Fruit fly (Drosophila melanogaster) whole organism, adult: ENCODE results near the gene P5cr.

Experiments used
- CG11617 ChIP-seq: fragments of 200-800 bp; sonication (Bioruptor generic); optimal IDR thresholded peaks from 2 replicates; lab custom pipeline; 2017; ENCODE audit warnings: mild to moderate bottlenecking, missing biosample characterization, missing genetic modification reagents, missing genetic modification characterization
- CG12768 ChIP-seq: fragments of 200-800 bp; sonication (Bioruptor generic); optimal IDR thresholded peaks from 2 replicates; lab custom pipeline; 2017; ENCODE audit warnings: missing biosample characterization, missing genetic modification characterization, mild to moderate bottlenecking, moderate library complexity, missing genetic modification reagents
- CG14711 ChIP-seq: fragments of 200-800 bp; sonication (Bioruptor generic); optimal IDR thresholded peaks from 2 replicates; lab custom pipeline; 2018; ENCODE audit warnings: missing biosample characterization, mild to moderate bottlenecking, missing genetic modification characterization, moderate library complexity
- CG1620 ChIP-seq: fragments of 200-800 bp; sonication (Bioruptor generic); optimal IDR thresholded peaks from 2 replicates; lab custom pipeline; 2016; ENCODE audit warnings: missing biosample characterization, missing genetic modification characterization
- CG33017 ChIP-seq: fragments of 200-800 bp; sonication (Bioruptor generic); optimal IDR thresholded peaks from 2 replicates; lab custom pipeline; 2018; ENCODE audit warnings: missing biosample characterization, mild to moderate bottlenecking, missing genetic modification characterization, moderate library complexity
- CG5204 ChIP-seq: fragments of 200-800 bp; sonication (Bioruptor generic); optimal IDR thresholded peaks from 2 replicates; lab custom pipeline; 2016; ENCODE audit warnings: missing biosample characterization, missing genetic modification characterization
- CG7045 ChIP-seq: fragments of 200-800 bp; sonication (Bioruptor generic); optimal IDR thresholded peaks from 2 replicates; lab custom pipeline; 2017; ENCODE audit warnings: missing biosample characterization, mild to moderate bottlenecking, missing genetic modification characterization
- CG7101 ChIP-seq: fragments of 200-800 bp; sonication (Bioruptor generic); optimal IDR thresholded peaks from 2 replicates; lab custom pipeline; 2018; ENCODE audit warnings: missing biosample characterization, mild to moderate bottlenecking, missing genetic modification characterization, moderate library complexity
- Clk ChIP-seq: fragments of 200-800 bp; sonication (Bioruptor generic); optimal IDR thresholded peaks from 2 replicates; lab custom pipeline; 2017; ENCODE audit warnings: missing biosample characterization, missing genetic modification characterization
- Crg-1 ChIP-seq: fragments of 200-800 bp; sonication (Bioruptor generic); optimal IDR thresholded peaks from 2 replicates; lab custom pipeline; 2016; ENCODE audit warnings: missing biosample characterization, missing genetic modification characterization
- Hr96 ChIP-seq: fragments of 200-800 bp; sonication (Bioruptor generic); optimal IDR thresholded peaks from 2 replicates; lab custom pipeline; 2016; ENCODE audit warnings: missing biosample characterization, missing genetic modification characterization
- Mnt ChIP-seq: fragments of 200-800 bp; sonication (Bioruptor generic); optimal IDR thresholded peaks from 2 replicates; lab custom pipeline; 2016; ENCODE audit warnings: missing biosample characterization, mild to moderate bottlenecking, missing genetic modification characterization
- bab1 ChIP-seq: fragments of 200-800 bp; sonication (Bioruptor generic); optimal IDR thresholded peaks from 3 replicates; lab custom pipeline; 2019; ENCODE audit warnings: missing biosample characterization, mild to moderate bottlenecking, missing genetic modification characterization, moderate library complexity
- cic ChIP-seq: fragments of 200-800 bp; sonication (Bioruptor generic); optimal IDR thresholded peaks from 2 replicates; lab custom pipeline; 2017; ENCODE audit warnings: missing biosample characterization, mild to moderate bottlenecking, missing genetic modification characterization, moderate library complexity
- cnc ChIP-seq, 2 experiments: fragments of >200 bp; optimal IDR thresholded peaks; 2 replicates each; lab custom pipeline; 2017
- kay ChIP-seq: fragments of 200-800 bp; sonication (Bioruptor generic); peaks from one replicate; lab custom pipeline; 2016; ENCODE audit warnings: missing biosample characterization, missing genetic modification characterization, borderline replicate concordance
- ovo ChIP-seq: fragments of 200-800 bp; sonication (Bioruptor generic); optimal IDR thresholded peaks from 2 replicates; lab custom pipeline; 2016; ENCODE audit warnings: missing biosample characterization, missing genetic modification characterization
- pad ChIP-seq: fragments of 200-800 bp; sonication (Bioruptor generic); optimal IDR thresholded peaks from 3 replicates; lab custom pipeline; 2017; ENCODE audit warnings: missing biosample characterization, missing genetic modification characterization, mild to moderate bottlenecking, moderate library complexity, missing genetic modification reagents
- tj ChIP-seq: fragments of 200-800 bp; sonication (Bioruptor generic); optimal IDR thresholded peaks from 3 replicates; lab custom pipeline; 2017; ENCODE audit warnings: missing biosample characterization, mild to moderate bottlenecking, missing genetic modification characterization, moderate library complexity
- toe ChIP-seq: fragments of 200-800 bp; sonication (Bioruptor generic); optimal IDR thresholded peaks from 2 replicates; lab custom pipeline; 2016; ENCODE audit warnings: missing biosample characterization, missing genetic modification characterization

The P5cr gene

DNA sequence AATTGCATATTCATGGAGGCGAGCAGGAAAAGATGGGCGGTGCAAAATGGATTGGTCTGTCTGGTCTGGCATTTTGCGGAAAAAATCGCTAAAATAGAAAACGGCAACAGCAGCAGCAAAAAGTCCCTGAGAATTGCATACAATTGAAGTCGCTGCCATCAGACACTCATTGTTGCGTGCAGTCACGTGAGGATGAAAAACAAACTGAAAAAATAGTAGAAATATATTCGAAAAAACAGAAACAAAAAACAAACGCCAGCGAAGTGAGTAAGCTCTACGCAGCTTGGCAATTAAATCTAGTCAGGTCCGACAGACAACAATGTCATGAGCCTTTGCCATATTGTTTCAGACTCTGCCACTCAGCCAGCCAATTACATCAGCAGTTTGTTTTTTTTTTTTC, 30.6 kb downstream of the P5cr start:
- no peak for TF ChIP-seq Crg-1 (GFP tag; lab: Kevin White, UChicago)
- no peak for TF ChIP-seq cic (GFP tag; lab: Kevin White, UChicago)
- no peak for TF ChIP-seq CG33017 (tag; lab: Kevin White, UChicago)
- no peak for TF ChIP-seq ovo (GFP tag; lab: Kevin White, UChicago)
- no peak for TF ChIP-seq tj
- no peak for TF ChIP-seq bab1 (GFP tag; lab: Kevin White, UChicago)
- TF ChIP-seq CG7101 = no peak
- TF ChIP-seq kay (GFP tag; lab: Kevin White, UChicago) = no peak
- no peak for TF ChIP-seq Mnt (GFP tag; lab: Kevin White, UChicago)
- TF ChIP-seq CG11617 = no peak
- TF ChIP-seq CG12768 (GFP tag; lab: Kevin White, UChicago) = no peak
- no peak for TF ChIP-seq CG14711 (tag; lab: Kevin White, UChicago)
- no peak for TF ChIP-seq cnc (optimal IDR thresholded peaks at IDR 0.05; lab: Kevin White, UChicago)
- no peak for TF ChIP-seq pad (GFP tag; lab: Kevin White, UChicago)
- TF ChIP-seq toe = no peak
- TF ChIP-seq CG7045 (GFP tag; lab: Kevin White, UChicago) = no peak

DNA sequence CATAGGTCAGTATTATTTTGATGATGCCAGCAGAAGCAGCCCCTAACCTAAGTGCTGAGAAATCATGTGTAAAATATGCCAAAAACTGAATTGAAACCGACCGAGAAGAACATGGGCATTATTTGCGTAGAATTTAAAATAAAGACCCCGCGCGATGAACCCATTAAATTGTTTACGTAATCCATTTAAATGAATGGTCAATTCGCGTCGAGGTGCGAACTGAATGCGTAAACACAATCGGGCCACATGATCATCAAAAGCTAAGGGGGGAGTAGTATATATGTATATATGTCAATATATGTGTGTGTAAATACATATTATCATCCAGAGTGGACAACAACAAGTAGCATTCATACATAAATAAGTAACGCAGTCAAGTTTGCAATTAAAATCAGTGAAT, 31.4 kb downstream of the P5cr start:
- TF ChIP-seq tj (peak; percentile 85), toe (no peak), kay (GFP tag; lab: Kevin White, UChicago) (peak; percentile 25)

DNA sequence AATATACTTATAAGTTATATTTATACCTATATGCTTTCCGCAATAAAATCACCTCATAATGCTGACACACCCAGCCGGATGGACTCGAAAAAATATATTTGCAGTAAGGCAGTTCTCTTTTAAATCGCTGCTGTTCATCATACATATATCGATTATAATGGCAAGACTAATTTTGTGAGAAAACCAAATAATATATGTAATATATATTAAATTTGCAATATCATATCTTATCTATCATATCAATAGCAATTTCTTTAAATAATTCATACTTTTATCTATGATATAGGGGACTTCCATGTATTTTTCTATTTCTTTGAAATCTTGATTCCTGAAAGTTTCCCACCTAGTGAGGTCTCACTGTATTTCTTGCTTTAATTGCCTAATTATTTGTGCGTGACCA, 33.8 kb downstream of the P5cr start:
- TF ChIP-seq Crg-1 (GFP tag; lab: Kevin White, UChicago) (no peak), Hr96 (GFP tag; lab: Kevin White, UChicago) (no peak), cic (GFP tag; lab: Kevin White, UChicago) (no peak), kay (GFP tag; lab: Kevin White, UChicago) (peak; percentile 61), CG5204 (GFP tag; lab: Kevin White, UChicago) (no peak), Clk (no peak), tj (peak; percentile 46), CG7045 (GFP tag; lab: Kevin White, UChicago) (no peak), CG1620 (no peak), cnc (optimal IDR thresholded peaks at IDR 0.05; lab: Kevin White, UChicago) (no peak), CG33017 (tag; lab: Kevin White, UChicago) (no peak), toe (no peak)

DNA sequence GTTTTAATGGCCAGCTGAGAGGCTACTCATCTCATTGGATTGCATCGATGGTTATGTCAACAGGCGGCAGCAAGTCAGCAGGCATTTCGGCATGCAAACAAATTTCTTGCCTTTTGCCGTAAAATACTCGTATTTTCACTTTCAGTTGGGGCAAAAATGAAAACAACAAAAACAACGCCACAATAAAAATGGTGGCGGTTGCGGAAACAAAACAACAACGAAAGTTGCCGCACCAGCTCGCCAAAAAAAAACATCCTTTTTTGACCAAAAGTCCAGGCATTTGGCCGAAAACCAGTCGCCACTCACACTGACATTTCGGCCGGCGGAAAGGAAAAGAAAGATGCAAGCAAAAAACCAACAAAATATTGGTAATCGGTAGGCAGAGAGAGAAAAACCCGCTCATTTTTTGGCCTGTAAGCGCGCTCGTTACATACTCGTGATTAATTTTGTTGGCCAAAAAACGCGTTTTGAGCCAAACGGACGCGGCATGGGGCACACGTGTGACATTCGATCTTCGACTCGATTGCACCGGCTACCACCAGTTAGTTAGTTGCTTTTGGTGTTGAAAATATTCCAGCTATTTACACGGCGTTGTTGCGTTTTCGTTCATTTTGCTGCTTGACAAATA, 35.4 kb downstream of the P5cr start:
- TF ChIP-seq cic (GFP tag; lab: Kevin White, UChicago) (no peak), CG7045 (GFP tag; lab: Kevin White, UChicago) (no peak), CG5204 (GFP tag; lab: Kevin White, UChicago) (no peak), ovo (GFP tag; lab: Kevin White, UChicago) (no peak)

DNA sequence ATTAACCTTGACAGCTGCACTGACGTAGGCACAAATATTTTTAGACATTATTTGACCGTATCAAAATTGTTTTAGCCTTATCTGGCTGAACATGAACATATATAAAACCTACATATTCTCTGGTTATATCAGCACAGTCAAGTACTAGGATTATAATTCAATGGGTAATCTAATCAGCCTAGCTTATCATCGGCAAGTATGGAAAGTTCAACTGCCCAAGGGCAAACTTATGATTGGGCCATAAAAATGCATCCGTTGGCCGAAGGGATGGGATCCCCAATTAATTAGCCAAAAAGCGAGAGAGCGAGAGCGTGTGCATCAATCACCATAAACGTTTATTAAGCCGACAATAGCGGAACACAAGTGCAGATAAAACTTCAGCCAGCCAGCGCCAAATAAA, 36.7 kb downstream of the P5cr start:
- no peak for TF ChIP-seq CG5204 (GFP tag; lab: Kevin White, UChicago)
- TF ChIP-seq cic (GFP tag; lab: Kevin White, UChicago) = peak; percentile 2

DNA sequence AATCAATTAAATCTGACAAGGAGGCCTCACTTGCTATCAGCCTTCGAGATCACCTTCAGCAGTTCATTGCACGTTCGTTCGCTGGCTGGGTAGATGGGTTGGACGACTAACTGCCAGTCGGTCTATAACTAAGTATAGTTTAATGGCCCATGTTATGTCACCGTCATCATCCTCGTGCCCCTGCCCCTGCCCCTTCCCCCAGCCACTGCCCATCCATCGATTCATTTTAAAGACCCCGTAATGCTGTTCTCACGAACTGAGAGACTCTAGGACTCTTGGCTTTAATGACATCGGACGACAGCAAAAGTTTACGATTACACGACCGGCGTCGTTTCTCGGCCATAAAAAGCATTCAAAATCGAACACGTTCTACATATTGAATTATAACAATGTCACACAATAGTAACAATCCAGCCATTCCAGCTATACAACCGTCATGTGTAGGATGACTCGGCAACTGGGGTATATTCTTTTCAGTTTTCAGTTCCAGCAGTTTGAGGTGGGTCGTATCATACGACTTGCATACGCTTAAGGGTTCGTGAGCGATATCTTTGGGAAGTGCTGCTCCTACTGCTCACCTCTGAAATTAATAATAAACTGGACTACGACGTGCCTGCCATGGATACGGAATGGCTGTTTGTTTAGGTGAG, 38.4 kb downstream of the P5cr start:
- TF ChIP-seq cnc (optimal IDR thresholded peaks at IDR 0.05; lab: Kevin White, UChicago) (peak in 1 of 2 experiments; percentile 55), Mnt (GFP tag; lab: Kevin White, UChicago) (no peak), cic (GFP tag; lab: Kevin White, UChicago) (peak; percentile 25), toe (no peak)

DNA sequence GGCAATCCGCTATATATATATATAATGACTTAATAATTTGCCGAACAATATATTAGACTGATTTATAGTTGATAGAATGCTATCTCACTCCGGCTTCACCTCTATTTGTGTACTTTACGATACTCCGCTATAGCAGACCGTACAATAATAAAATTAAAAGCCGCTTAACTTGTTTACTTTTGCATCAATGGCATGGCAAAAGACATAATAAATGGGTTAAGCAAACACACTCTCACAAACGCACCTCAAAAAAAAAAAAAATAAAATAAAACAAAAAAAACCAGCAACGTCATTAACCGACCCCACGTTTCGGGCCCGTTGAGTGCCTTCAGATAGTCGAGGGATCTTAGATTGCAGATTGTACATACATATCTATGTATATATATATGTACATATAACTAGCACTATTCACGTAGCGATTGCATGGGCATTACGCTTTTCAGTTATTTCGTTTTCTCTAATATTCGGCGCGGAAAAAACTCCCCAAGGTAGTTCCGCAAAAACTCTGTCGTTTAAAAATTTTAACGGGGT, 39.2 kb downstream of the P5cr start:
- TF ChIP-seq CG1620 (peak; percentile 27), kay (GFP tag; lab: Kevin White, UChicago) (peak; percentile 88), CG33017 (tag; lab: Kevin White, UChicago) (no peak), Mnt (GFP tag; lab: Kevin White, UChicago) (no peak), CG14711 (tag; lab: Kevin White, UChicago) (no peak), CG5204 (GFP tag; lab: Kevin White, UChicago) (peak; percentile 7), toe (no peak), ovo (GFP tag; lab: Kevin White, UChicago) (peak; percentile 62), bab1 (GFP tag; lab: Kevin White, UChicago) (no peak), Crg-1 (GFP tag; lab: Kevin White, UChicago) (peak; percentile 52), tj (no peak), Clk (no peak), CG7045 (GFP tag; lab: Kevin White, UChicago) (no peak), CG11617 (peak; percentile 17), cnc (optimal IDR thresholded peaks at IDR 0.05; lab: Kevin White, UChicago) (no peak), Hr96 (GFP tag; lab: Kevin White, UChicago) (no peak), cic (GFP tag; lab: Kevin White, UChicago) (peak; percentile 20), CG7101 (no peak), CG12768 (GFP tag; lab: Kevin White, UChicago) (peak; percentile 53), pad (GFP tag; lab: Kevin White, UChicago) (no peak)
